Fruit fly (Drosophila melanogaster) S2 (cell line): ENCODE results near the gene CG34323.

Experiments
- CG8478 ChIP-seq: fragments of >200 bp; optimal IDR thresholded peaks from 2 replicates; lab custom pipeline; 2018
- CTCF ChIP-seq, 2 experiments: fragments of >200 bp; optimal IDR thresholded peaks; 2 replicates each; lab custom pipeline; 2018

DNA sequence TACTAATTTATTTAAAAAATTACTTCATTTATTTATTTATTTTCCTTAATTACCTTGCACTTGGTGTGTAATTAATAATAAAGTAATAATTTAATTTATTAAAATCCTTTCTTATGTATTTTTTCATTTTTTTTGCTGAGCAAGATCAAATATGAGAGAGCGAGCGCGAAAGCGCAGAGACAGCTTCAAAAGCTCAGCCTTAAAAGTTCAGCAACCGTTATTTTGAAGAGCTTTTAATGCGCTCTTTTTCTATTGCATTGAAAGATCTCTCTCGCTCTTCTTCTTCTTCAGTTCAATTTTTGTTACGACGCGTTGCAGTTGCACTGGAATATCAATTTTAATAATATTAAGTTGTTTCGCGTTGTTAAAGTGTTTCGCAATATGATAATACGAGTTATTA is 26.8 kb upstream of the CG34323 start, which contains the start of gene Ten-a:
- TF ChIP-seq CG8478 (lab: Kevin White, UChicago) (no peak), CTCF (optimal IDR thresholded peaks at IDR 0.05; lab: Kevin White, UChicago) (no peak)
